Fruit fly (Drosophila melanogaster) whole organism, embryonic: ENCODE data around the gene Hexim.

ENCODE experiments used
- Abd-B ChIP-seq: fragments of 200-800 bp; sonication (Bioruptor generic); optimal IDR thresholded peaks from 2 replicates; lab custom pipeline; 2018; ENCODE audit warnings: missing biosample characterization, mild to moderate bottlenecking, missing genetic modification characterization, moderate library complexity
- CG10321 ChIP-seq: fragments of 200-800 bp; sonication (Bioruptor generic); IDR thresholded peaks from 2 replicates; pipeline ENCODE4 v1.3.6; 2022; ENCODE audit warnings: missing biosample characterization, missing genetic modification characterization
- CG11695 ChIP-seq: fragments of 200-800 bp; sonication (Bioruptor generic); IDR thresholded peaks from 3 replicates; pipeline ENCODE4 v1.3.6; 2022; ENCODE audit warnings: missing biosample characterization, missing genetic modification characterization
- CG11696 ChIP-seq: fragments of 200-800 bp; sonication (Bioruptor generic); IDR thresholded peaks from 2 replicates; pipeline ENCODE4 v1.3.6; 2022; ENCODE audit warnings: missing biosample characterization, missing genetic modification characterization
- CG12155 ChIP-seq: fragments of 200-800 bp; sonication (Bioruptor generic); optimal IDR thresholded peaks from 3 replicates; lab custom pipeline; 2016; ENCODE audit warnings: missing biosample characterization, missing genetic modification characterization
- CG12219 ChIP-seq: fragments of 200-800 bp; sonication (Bioruptor generic); optimal IDR thresholded peaks from 3 replicates; lab custom pipeline; 2018; ENCODE audit warnings: missing biosample characterization, mild to moderate bottlenecking, missing genetic modification characterization
- CG12299 ChIP-seq: fragments of 200-800 bp; sonication (Bioruptor generic); optimal IDR thresholded peaks from 2 replicates; lab custom pipeline; 2018; ENCODE audit warnings: missing biosample characterization, mild to moderate bottlenecking, missing genetic modification characterization
- CG13287 ChIP-seq: fragments of 200-800 bp; sonication (Bioruptor generic); IDR thresholded peaks from 2 replicates; pipeline ENCODE4 v1.3.6; 2022; ENCODE audit warnings: missing biosample characterization, missing genetic modification characterization; ENCODE audit not compliant: partially characterized antibody
- CG14014 ChIP-seq: fragments of 200-800 bp; sonication (Bioruptor generic); IDR thresholded peaks from 2 replicates; pipeline ENCODE4 v1.3.6; 2022; ENCODE audit warnings: missing biosample characterization, missing genetic modification characterization
- CG2889 ChIP-seq: fragments of 200-800 bp; sonication (Bioruptor generic); IDR thresholded peaks from 3 replicates; pipeline ENCODE4 v1.3.6; 2022; ENCODE audit warnings: missing biosample characterization, missing genetic modification characterization
- CG31441 ChIP-seq: fragments of 200-800 bp; sonication (Bioruptor generic); IDR thresholded peaks from 2 replicates; pipeline ENCODE4 v1.3.6; 2022; ENCODE audit warnings: missing biosample characterization, missing genetic modification characterization
- CG3163 ChIP-seq: fragments of 200-800 bp; sonication (Bioruptor generic); optimal IDR thresholded peaks from 3 replicates; lab custom pipeline; 2016; ENCODE audit warnings: missing biosample characterization, missing genetic modification characterization
- CG33557 ChIP-seq: fragments of 200-800 bp; sonication (Bioruptor generic); optimal IDR thresholded peaks from 2 replicates; lab custom pipeline; 2019; ENCODE audit warnings: missing biosample characterization, mild to moderate bottlenecking, missing genetic modification characterization, moderate library complexity
- CG4282 ChIP-seq: fragments of 200-800 bp; sonication (Bioruptor generic); optimal IDR thresholded peaks from 2 replicates; lab custom pipeline; 2016; ENCODE audit warnings: missing biosample characterization, missing genetic modification characterization
- CG4404 ChIP-seq: fragments of 200-800 bp; sonication (Bioruptor generic); IDR thresholded peaks from 2 replicates; pipeline ENCODE4 v1.3.6; 2022; ENCODE audit warnings: missing biosample characterization, missing genetic modification characterization
- CG5180 ChIP-seq: fragments of 200-800 bp; sonication (Bioruptor generic); optimal IDR thresholded peaks from 3 replicates; lab custom pipeline; 2017; ENCODE audit warnings: missing biosample characterization, missing genetic modification characterization, mild to moderate bottlenecking, moderate library complexity, missing genetic modification reagents
- CG6254 ChIP-seq: fragments of 200-800 bp; sonication (Bioruptor generic); optimal IDR thresholded peaks from 3 replicates; lab custom pipeline; 2017; ENCODE audit warnings: mild to moderate bottlenecking, missing biosample characterization, missing genetic modification reagents, missing genetic modification characterization
- CG6689 ChIP-seq: fragments of 200-800 bp; sonication (Bioruptor generic); IDR thresholded peaks from 2 replicates; pipeline ENCODE4 v1.3.6; 2022; ENCODE audit warnings: missing biosample characterization, missing genetic modification characterization
- CG7372 ChIP-seq: fragments of 200-800 bp; sonication (Bioruptor generic); IDR thresholded peaks from 2 replicates; pipeline ENCODE4 v1.3.6; 2022; ENCODE audit warnings: missing biosample characterization, missing genetic modification characterization
- CG7928 ChIP-seq: fragments of 200-800 bp; sonication (Bioruptor generic); optimal IDR thresholded peaks from 2 replicates; lab custom pipeline; 2017; ENCODE audit warnings: missing biosample characterization, mild to moderate bottlenecking, missing genetic modification characterization
- CG8290 ChIP-seq, 3 experiments: fragments of 200-800 bp; sonication (Bioruptor generic); optimal IDR thresholded peaks; 2 replicates each; lab custom pipeline; 2016 to 2019; ENCODE audit warnings: missing biosample characterization in 3 of 3, missing genetic modification characterization in 3 of 3, mild to moderate bottlenecking in 2 of 3, moderate library complexity in 1 of 3
- CTCF ChIP-seq: fragments of 200-800 bp; sonication (Bioruptor generic); optimal IDR thresholded peaks from 2 replicates; lab custom pipeline; 2017; ENCODE audit warnings: missing biosample characterization, mild to moderate bottlenecking, missing genetic modification characterization, moderate library complexity
- D ChIP-seq, 2 experiments: fragments of 200-800 bp in 1 of 2; fragments of >200 bp in 1 of 2; sonication (Bioruptor generic) in 1 of 2; optimal IDR thresholded peaks; 2 replicates in 1 of 2; 3 replicates in 1 of 2; lab custom pipeline; 2017; ENCODE audit warnings: mild to moderate bottlenecking in 1 of 2, missing biosample characterization in 1 of 2, missing genetic modification characterization in 1 of 2, missing genetic modification reagents in 1 of 2
- Dbx ChIP-seq: fragments of 200-800 bp; sonication (Bioruptor generic); IDR thresholded peaks from 3 replicates; pipeline ENCODE4 v1.3.6; 2022; ENCODE audit warnings: missing biosample characterization, missing genetic modification characterization
- HLH54F ChIP-seq: fragments of 200-800 bp; sonication (Bioruptor generic); optimal IDR thresholded peaks from 3 replicates; lab custom pipeline; 2016; ENCODE audit warnings: missing biosample characterization, missing genetic modification characterization
- Hr39 ChIP-seq: fragments of >200 bp; optimal IDR thresholded peaks from 2 replicates; lab custom pipeline; 2017
- MTF-1 ChIP-seq: fragments of 200-800 bp; sonication (Bioruptor generic); optimal IDR thresholded peaks from 2 replicates; lab custom pipeline; 2018; ENCODE audit warnings: missing biosample characterization, mild to moderate bottlenecking, missing genetic modification characterization, borderline replicate concordance
- Opbp ChIP-seq: fragments of 200-800 bp; sonication (Bioruptor generic); IDR thresholded peaks from 3 replicates; pipeline ENCODE4 v1.3.6; 2022; ENCODE audit warnings: missing biosample characterization, missing genetic modification characterization; ENCODE audit not compliant: partially characterized antibody
- Pdp1 ChIP-seq, 2 experiments: fragments of 200-800 bp; sonication (Bioruptor generic); optimal IDR thresholded peaks; 3 replicates each; lab custom pipeline; 2016; ENCODE audit warnings: missing biosample characterization in 2 of 2, missing genetic modification characterization in 2 of 2, mild to moderate bottlenecking in 1 of 2, moderate library complexity in 1 of 2
- Sox100B ChIP-seq: fragments of 200-800 bp; sonication (Bioruptor generic); optimal IDR thresholded peaks from 3 replicates; lab custom pipeline; 2018; ENCODE audit warnings: missing biosample characterization, mild to moderate bottlenecking, missing genetic modification characterization
- TFAM ChIP-seq: fragments of 200-800 bp; sonication (Bioruptor generic); optimal IDR thresholded peaks from 2 replicates; lab custom pipeline; 2017; ENCODE audit warnings: missing biosample characterization, missing genetic modification characterization, inconsistent platforms
- aop ChIP-seq: fragments of 200-800 bp; sonication (Bioruptor generic); IDR thresholded peaks from 2 replicates; pipeline ENCODE4 v1.3.6; 2022; ENCODE audit warnings: missing biosample characterization, missing genetic modification characterization
- ara ChIP-seq: fragments of 200-800 bp; sonication (Bioruptor generic); IDR thresholded peaks from 2 replicates; pipeline ENCODE4 v1.3.6; 2022; ENCODE audit warnings: missing biosample characterization, missing genetic modification characterization
- croc ChIP-seq: fragments of 200-800 bp; sonication (Bioruptor generic); conservative IDR thresholded peaks from 3 replicates; pipeline ENCODE4 v1.3.6; 2022; ENCODE audit warnings: missing biosample characterization, missing genetic modification characterization
- dmrt11E ChIP-seq: fragments of 200-800 bp; sonication (Bioruptor generic); optimal IDR thresholded peaks from 3 replicates; lab custom pipeline; 2018; ENCODE audit warnings: missing biosample characterization, mild to moderate bottlenecking, missing genetic modification characterization, moderate library complexity
- dpn ChIP-seq, 2 experiments: fragments of 200-800 bp; sonication (Bioruptor generic); optimal IDR thresholded peaks; 3 replicates each; lab custom pipeline; 2016; ENCODE audit warnings: missing biosample characterization in 2 of 2, missing genetic modification characterization in 2 of 2
- fd64A ChIP-seq: fragments of 200-800 bp; sonication (Bioruptor generic); optimal IDR thresholded peaks from 3 replicates; lab custom pipeline; 2018; ENCODE audit warnings: missing biosample characterization, mild to moderate bottlenecking, missing genetic modification characterization
- ftz-f1 ChIP-seq: fragments of 200-800 bp; sonication (Bioruptor generic); optimal IDR thresholded peaks from 2 replicates; lab custom pipeline; 2016; ENCODE audit warnings: missing biosample characterization, missing genetic modification characterization
- ham ChIP-seq: fragments of 200-800 bp; sonication (Bioruptor generic); IDR thresholded peaks from 2 replicates; pipeline ENCODE4 v1.3.6; 2022; ENCODE audit warnings: missing biosample characterization, missing genetic modification characterization
- hkb ChIP-seq, 2 experiments: fragments of 200-800 bp in 1 of 2; fragments of >200 bp in 1 of 2; sonication (Bioruptor generic) in 1 of 2; IDR thresholded peaks in 1 of 2; optimal IDR thresholded peaks in 1 of 2; 2 replicates each; pipeline versions ENCODE4 v1.3.6 to Lab custom; 2017 to 2022; ENCODE audit warnings: missing biosample characterization in 1 of 2, missing genetic modification characterization in 1 of 2
- peb ChIP-seq: fragments of 200-800 bp; sonication (Bioruptor generic); IDR thresholded peaks from 2 replicates; pipeline ENCODE4 v1.3.6; 2022; ENCODE audit warnings: missing biosample characterization, missing genetic modification characterization
- pfk ChIP-seq: fragments of 200-800 bp; sonication (Bioruptor generic); optimal IDR thresholded peaks from 2 replicates; lab custom pipeline; 2018; ENCODE audit warnings: missing biosample characterization, mild to moderate bottlenecking, missing genetic modification characterization, moderate library complexity
- salm ChIP-seq: fragments of 200-800 bp; sonication (Bioruptor generic); optimal IDR thresholded peaks from 2 replicates; lab custom pipeline; 2018; ENCODE audit warnings: missing biosample characterization, mild to moderate bottlenecking, missing genetic modification characterization
- seq ChIP-seq: fragments of 200-800 bp; sonication (Bioruptor generic); IDR thresholded peaks from 2 replicates; pipeline ENCODE4 v1.3.6; 2022; ENCODE audit warnings: missing biosample characterization, missing genetic modification characterization
- slou ChIP-seq: fragments of 200-800 bp; sonication (Bioruptor generic); optimal IDR thresholded peaks from 3 replicates; lab custom pipeline; 2016; ENCODE audit warnings: missing biosample characterization, missing genetic modification characterization
- slp2 ChIP-seq: fragments of 200-800 bp; sonication (Bioruptor generic); optimal IDR thresholded peaks from 2 replicates; lab custom pipeline; 2016; ENCODE audit warnings: missing biosample characterization, missing genetic modification characterization
- ssp ChIP-seq: fragments of 200-800 bp; sonication (Bioruptor generic); IDR thresholded peaks from 2 replicates; pipeline ENCODE4 v1.3.6; 2022; ENCODE audit warnings: missing biosample characterization, missing genetic modification characterization
- tna ChIP-seq: fragments of 200-800 bp; sonication (Bioruptor generic); IDR thresholded peaks from 2 replicates; pipeline ENCODE4 v1.3.6; 2022; ENCODE audit warnings: missing biosample characterization, missing genetic modification characterization; ENCODE audit not compliant: partially characterized antibody
- trem ChIP-seq: fragments of 200-800 bp; optimal IDR thresholded peaks from 3 replicates; lab custom pipeline; 2019; ENCODE audit warnings: missing biosample characterization, mild to moderate bottlenecking, missing genetic modification characterization, moderate library complexity
- wor ChIP-seq: fragments of 200-800 bp; sonication (Bioruptor generic); IDR thresholded peaks from 2 replicates; pipeline ENCODE4 v1.3.6; 2022; ENCODE audit warnings: missing biosample characterization, missing genetic modification characterization

Gene Hexim

dm6 chr3R:14680112-14680665 is 21.0 kb downstream of the Hexim start (continued):
- no peak for TF ChIP-seq slou (GFP tag; lab: Kevin White, UChicago)
- peak; percentile 33 for TF ChIP-seq MTF-1 (GFP tag; lab: Kevin White, UChicago)
- TF ChIP-seq ssp (GFP tag; lab: Robert Waterston, UW) = no peak
- no peak for TF ChIP-seq CG11696
- no peak for TF ChIP-seq Dbx (GFP tag; lab: Robert Waterston, UW)
- no peak for TF ChIP-seq CG8290 (GFP tag; optimal IDR thresholded peaks at IDR 0.05; lab: Kevin White, UChicago)
- no peak for TF ChIP-seq CG8290 (tag; optimal IDR thresholded peaks at IDR 0.05; lab: Kevin White, UChicago)
- no peak for TF ChIP-seq CG31441 (GFP tag; lab: Robert Waterston, UW)
- TF ChIP-seq pfk (GFP tag; lab: Kevin White, UChicago) = no peak
- no peak for TF ChIP-seq CG4282
- TF ChIP-seq CG2889 (GFP tag; lab: Robert Waterston, UW) = no peak
- no peak for TF ChIP-seq seq (GFP tag; lab: Robert Waterston, UW)
- no peak for TF ChIP-seq CG7928 (GFP tag; lab: Kevin White, UChicago)
- TF ChIP-seq tna = no peak
- no peak for TF ChIP-seq CG13287
- no peak for TF ChIP-seq CG14014 (GFP tag; lab: Robert Waterston, UW)
- TF ChIP-seq wor (GFP tag; lab: Robert Waterston, UW) = no peak
- no peak for TF ChIP-seq CG5180 (GFP tag; lab: Kevin White, UChicago)
- TF ChIP-seq Sox100B (GFP tag; lab: Kevin White, UChicago) = no peak
- TF ChIP-seq aop (GFP tag; lab: Robert Waterston, UW) = no peak
- TF ChIP-seq dpn (GFP tag; optimal IDR thresholded peaks at IDR 0.05; lab: Kevin White, UChicago) = no peak
- peak; percentile 26 for TF ChIP-seq CG33557 (GFP tag; lab: Kevin White, UChicago)
- no peak for TF ChIP-seq peb (GFP tag; lab: Robert Waterston, UW)
- TF ChIP-seq ara (GFP tag; lab: Robert Waterston, UW) = peak; percentile 23; the same call in 1 of the 2 replicates
- no peak for TF ChIP-seq CG3163 (GFP tag; lab: Kevin White, UChicago)
- peak; percentile 39 for TF ChIP-seq salm (tag; lab: Kevin White, UChicago)
- no peak for TF ChIP-seq TFAM (GFP tag; lab: Kevin White, UChicago)
- peak in 1 of 2 experiments; percentile 27 for TF ChIP-seq Pdp1 (GFP tag; optimal IDR thresholded peaks at IDR 0.05; lab: Kevin White, UChicago)
- no peak for TF ChIP-seq CG12219 (GFP tag; lab: Kevin White, UChicago)
- no peak for TF ChIP-seq Opbp (GFP tag; lab: Robert Waterston, UW)
- no peak for TF ChIP-seq dmrt11E
- no peak for TF ChIP-seq CTCF (GFP tag; lab: Kevin White, UChicago)
- no peak for TF ChIP-seq CG6689 (GFP tag; lab: Robert Waterston, UW)
- TF ChIP-seq D (optimal IDR thresholded peaks at IDR 0.05; lab: Kevin White, UChicago) = no peak
- TF ChIP-seq D (GFP tag; optimal IDR thresholded peaks at IDR 0.05; lab: Kevin White, UChicago) = peak; percentile 7
- TF ChIP-seq CG4404 (GFP tag; lab: Robert Waterston, UW) = no peak
- no peak for TF ChIP-seq CG12299 (tag; lab: Kevin White, UChicago)
- TF ChIP-seq trem (tag; lab: Kevin White, UChicago) = no peak
- peak; percentile 38 for TF ChIP-seq fd64A (GFP tag; lab: Kevin White, UChicago)
- no peak for TF ChIP-seq croc
- TF ChIP-seq CG10321 = no peak
- peak; percentile 31 for TF ChIP-seq CG6254
- no peak for TF ChIP-seq HLH54F (GFP tag; lab: Kevin White, UChicago)
- no peak for TF ChIP-seq ftz-f1 (GFP tag; lab: Kevin White, UChicago)
- TF ChIP-seq slp2 (GFP tag; lab: Kevin White, UChicago) = no peak
- TF ChIP-seq ham = no peak
- TF ChIP-seq CG7372 (GFP tag; lab: Robert Waterston, UW) = no peak
- no peak for TF ChIP-seq hkb (optimal IDR thresholded peaks at IDR 0.05; lab: Kevin White, UChicago)
- TF ChIP-seq hkb (GFP tag; IDR thresholded peaks at IDR 0.05; lab: Robert Waterston, UW) = no peak
- TF ChIP-seq Abd-B (GFP tag; lab: Kevin White, UChicago) = no peak
- TF ChIP-seq CG12155 (GFP tag; lab: Kevin White, UChicago) = no peak
- no peak for TF ChIP-seq Hr39 (lab: Kevin White, UChicago)
- TF ChIP-seq CG11695 = 0 out of 3 replicates have a peak, but pooled peaks have one; percentile 7
